Worm (Caenorhabditis elegans) whole organism, young adult: ENCODE data around the gene K10B3.1.

Experiments used
- C17E4.6 ChIP-seq: fragments of 200-800 bp; sonication (Bioruptor generic); IDR thresholded peaks from 2 replicates; pipeline ENCODE4 v1.3.6; 2022; ENCODE audit warnings: missing genetic modification reagents, missing genetic modification characterization, missing compliant biosample characterization
- D2030.7 ChIP-seq: fragments of 200-800 bp; sonication (Bioruptor generic); IDR thresholded peaks from 2 replicates; pipeline ENCODE4 v1.3.6; 2022; ENCODE audit warnings: missing genetic modification reagents, missing genetic modification characterization, missing compliant biosample characterization
- F39B2.1 ChIP-seq: fragments of 200-800 bp; sonication (Bioruptor generic); IDR thresholded peaks from 2 replicates; pipeline ENCODE4 v1.3.6; 2022; ENCODE audit warnings: missing genetic modification reagents, missing genetic modification characterization, missing compliant biosample characterization
- F52B5.7 ChIP-seq: sonication (generic microtip); optimal IDR thresholded peaks from 2 replicates; lab custom pipeline; 2016; ENCODE audit warnings: mild to moderate bottlenecking, missing genetic modification characterization, missing compliant biosample characterization
- K11D2.4 ChIP-seq: fragments of 200-800 bp; sonication (Bioruptor generic); IDR thresholded peaks from 2 replicates; pipeline ENCODE4 v1.3.6; 2022; ENCODE audit warnings: missing genetic modification reagents, missing genetic modification characterization, missing compliant biosample characterization
- K12H6.12 ChIP-seq: fragments of 200-800 bp; sonication (Bioruptor generic); optimal IDR thresholded peaks from 2 replicates; lab custom pipeline; 2018; ENCODE audit warnings: mild to moderate bottlenecking, missing genetic modification characterization, missing compliant biosample characterization
- Y67H2A.10 ChIP-seq: fragments of 200-800 bp; sonication (Bioruptor generic); conservative IDR thresholded peaks from 2 replicates; pipeline ENCODE4 v1.3.6; 2022; ENCODE audit warnings: missing genetic modification reagents, missing genetic modification characterization, missing compliant biosample characterization
- ZK185.1 ChIP-seq: sonication (generic microtip); optimal IDR thresholded peaks from 2 replicates; lab custom pipeline; 2016; ENCODE audit warnings: mild to moderate bottlenecking, missing genetic modification characterization, missing compliant biosample characterization; ENCODE audit not compliant: poor library complexity, severe bottlenecking
- aptf-3 ChIP-seq: fragments of 200-800 bp; sonication (Bioruptor generic); IDR thresholded peaks from 2 replicates; pipeline ENCODE4 v1.3.6; 2022; ENCODE audit warnings: missing genetic modification characterization, missing compliant biosample characterization
- atf-7 ChIP-seq: sonication (generic microtip); optimal IDR thresholded peaks from 2 replicates; lab custom pipeline; 2017; ENCODE audit warnings: mild to moderate bottlenecking, missing genetic modification characterization, missing compliant biosample characterization
- cebp-1 ChIP-seq, 2 experiments: fragments of 200-800 bp in 1 of 2; sonication (Bioruptor generic) in 1 of 2; sonication (generic microtip) in 1 of 2; IDR thresholded peaks in 1 of 2; optimal IDR thresholded peaks in 1 of 2; 2 replicates each; pipeline versions ENCODE4 v1.3.6 to Lab custom; 2017 to 2022; ENCODE audit warnings: missing compliant biosample characterization in 2 of 2, missing genetic modification characterization in 2 of 2, mild to moderate bottlenecking in 1 of 2, missing genetic modification reagents in 1 of 2, moderate library complexity in 1 of 2
- cebp-2 ChIP-seq: fragments of 200-800 bp; sonication (Bioruptor generic); IDR thresholded peaks from 2 replicates; pipeline ENCODE4 v1.3.6; 2022; ENCODE audit warnings: missing genetic modification characterization, missing compliant biosample characterization
- ceh-27 ChIP-seq: fragments of 200-800 bp; sonication (Bioruptor generic); optimal IDR thresholded peaks from 2 replicates; lab custom pipeline; 2018; ENCODE audit warnings: mild to moderate bottlenecking, missing genetic modification characterization, moderate library complexity, missing compliant biosample characterization
- ceh-40 ChIP-seq: fragments of 200-800 bp; sonication (Bioruptor generic); IDR thresholded peaks from 2 replicates; pipeline ENCODE4 v1.3.6; 2022; ENCODE audit warnings: missing genetic modification characterization, missing compliant biosample characterization
- ceh-79 ChIP-seq: sonication (generic microtip); optimal IDR thresholded peaks from 2 replicates; lab custom pipeline; 2017; ENCODE audit warnings: mild to moderate bottlenecking, missing genetic modification characterization, missing compliant biosample characterization
- die-1 ChIP-seq: sonication (generic microtip); optimal IDR thresholded peaks from 2 replicates; lab custom pipeline; 2016; ENCODE audit warnings: missing genotype, mild to moderate bottlenecking, missing genetic modification characterization, missing compliant biosample characterization
- dox-1 ChIP-seq: fragments of 200-800 bp; sonication (Bioruptor generic); IDR thresholded peaks from 2 replicates; pipeline ENCODE4 v1.3.6; 2022; ENCODE audit warnings: missing genetic modification reagents, missing genetic modification characterization, missing compliant biosample characterization
- efl-1 ChIP-seq: fragments of 150-350 bp; optimal IDR thresholded peaks from 2 replicates; lab custom pipeline; 2014; ENCODE audit warnings: missing biosample characterization, missing genetic modification reagents, missing genetic modification characterization
- ekl-4 ChIP-seq: fragments of 200-800 bp; sonication (Bioruptor generic); IDR thresholded peaks from 2 replicates; pipeline ENCODE4 v1.3.6; 2022; ENCODE audit warnings: missing genetic modification reagents, missing genetic modification characterization, missing compliant biosample characterization
- him-1 ChIP-seq: sonication (generic microtip); optimal IDR thresholded peaks from 2 replicates; lab custom pipeline; 2016; ENCODE audit warnings: missing genotype, missing genetic modification reagents, missing genetic modification characterization, missing compliant biosample characterization
- hsf-1 ChIP-seq: fragments of 200-800 bp; sonication (Bioruptor generic); IDR thresholded peaks from 2 replicates; pipeline ENCODE4 v1.3.6; 2022; ENCODE audit warnings: missing genetic modification reagents, missing genetic modification characterization, missing compliant biosample characterization
- let-526 ChIP-seq: fragments of 200-800 bp; sonication (Bioruptor generic); IDR thresholded peaks from 2 replicates; pipeline ENCODE4 v1.3.6; 2022; ENCODE audit warnings: missing genetic modification reagents, missing genetic modification characterization, missing compliant biosample characterization
- let-607 ChIP-seq, 2 experiments: fragments of 200-800 bp in 1 of 2; sonication (Bioruptor generic) in 1 of 2; sonication (generic microtip) in 1 of 2; optimal IDR thresholded peaks; 2 replicates each; lab custom pipeline; 2016 to 2018; ENCODE audit warnings: mild to moderate bottlenecking in 2 of 2, missing compliant biosample characterization in 2 of 2, missing genetic modification characterization in 2 of 2, moderate library complexity in 2 of 2, missing genotype in 1 of 2
- lin-40 ChIP-seq: sonication (generic microtip); optimal IDR thresholded peaks from 2 replicates; lab custom pipeline; 2016; ENCODE audit warnings: missing genetic modification characterization, mild to moderate bottlenecking, missing compliant biosample characterization, missing genotype, missing genetic modification reagents
- madf-6 ChIP-seq: fragments of 200-800 bp; sonication (Bioruptor generic); IDR thresholded peaks from 2 replicates; pipeline ENCODE4 v1.3.6; 2022; ENCODE audit warnings: missing genetic modification reagents, missing genetic modification characterization, missing compliant biosample characterization
- madf-8 ChIP-seq: fragments of 200-800 bp; sonication (Bioruptor generic); conservative IDR thresholded peaks from 2 replicates; pipeline ENCODE4 v1.3.6; 2022; ENCODE audit warnings: missing genetic modification reagents, missing genetic modification characterization, missing compliant biosample characterization
- mel-28 ChIP-seq: sonication (generic microtip); optimal IDR thresholded peaks from 2 replicates; lab custom pipeline; 2016; ENCODE audit warnings: borderline replicate concordance, mild to moderate bottlenecking, missing genetic modification characterization, missing compliant biosample characterization
- nfya-1 ChIP-seq: sonication (generic microtip); optimal IDR thresholded peaks from 2 replicates; lab custom pipeline; 2017; ENCODE audit warnings: antibody characterized with exemption, missing compliant biosample characterization, missing genetic modification characterization, borderline replicate concordance; ENCODE audit not compliant: insufficient read depth
- nhr-120 ChIP-seq: fragments of 200-800 bp; sonication (Bioruptor generic); IDR thresholded peaks from 2 replicates; pipeline ENCODE4 v1.3.6; 2022; ENCODE audit warnings: missing genetic modification characterization, missing compliant biosample characterization
- nhr-80 ChIP-seq: sonication (generic microtip); optimal IDR thresholded peaks from 2 replicates; lab custom pipeline; 2016; ENCODE audit warnings: missing genetic modification characterization, missing compliant biosample characterization
- pbrm-1 ChIP-seq: fragments of 200-800 bp; sonication (Bioruptor generic); IDR thresholded peaks from 2 replicates; pipeline ENCODE4 v1.3.6; 2022; ENCODE audit warnings: missing genetic modification reagents, missing genetic modification characterization, missing compliant biosample characterization
- rcor-1 ChIP-seq: fragments of 200-800 bp; sonication (Bioruptor generic); IDR thresholded peaks from 2 replicates; pipeline ENCODE4 v1.3.6; 2022; ENCODE audit warnings: missing genetic modification reagents, missing genetic modification characterization, missing compliant biosample characterization
- sea-2 ChIP-seq: fragments of 200-800 bp; sonication (Bioruptor generic); IDR thresholded peaks from 2 replicates; pipeline ENCODE4 v1.3.6; 2022; ENCODE audit warnings: missing genetic modification characterization, missing compliant biosample characterization
- tbx-9 ChIP-seq: sonication (generic microtip); optimal IDR thresholded peaks from 2 replicates; lab custom pipeline; 2016; ENCODE audit warnings: borderline replicate concordance, missing genetic modification characterization, inconsistent platforms, missing compliant biosample characterization
- zfh-2 ChIP-seq: fragments of 200-800 bp; sonication (Bioruptor generic); conservative IDR thresholded peaks from 2 replicates; pipeline ENCODE4 v1.3.6; 2022; ENCODE audit warnings: missing genetic modification reagents, missing genetic modification characterization, missing compliant biosample characterization
- ztf-18 ChIP-seq: sonication (generic microtip); optimal IDR thresholded peaks from 2 replicates; lab custom pipeline; 2016; ENCODE audit warnings: missing genotype, mild to moderate bottlenecking, missing genetic modification characterization, missing compliant biosample characterization
- ztf-26 ChIP-seq: sonication (generic microtip); optimal IDR thresholded peaks from 2 replicates; lab custom pipeline; 2017; ENCODE audit warnings: missing genetic modification characterization, missing compliant biosample characterization

The K10B3.1 gene

DNA sequence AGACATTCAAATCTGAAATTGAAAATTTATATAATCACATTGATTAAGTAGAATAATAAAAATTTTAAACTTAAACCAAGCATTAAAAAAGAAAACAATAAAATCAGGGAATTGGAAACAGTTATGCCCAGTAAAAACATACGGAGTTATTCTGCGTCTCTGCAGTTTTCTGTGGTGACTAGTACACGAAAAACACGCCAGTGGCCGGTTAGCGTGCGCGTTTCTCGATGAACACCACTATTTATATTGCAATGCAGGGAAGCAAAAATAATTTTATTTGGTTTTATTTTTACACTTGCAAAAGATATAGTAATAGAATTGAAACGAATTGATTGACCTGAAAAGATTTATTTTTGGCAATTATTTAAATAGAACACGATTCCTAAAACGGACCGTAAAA lies 35.5 kb upstream of the K10B3.1 start, which contains the start of gene sec-3 (continued):
- TF ChIP-seq him-1, result no peak
- TF ChIP-seq Y67H2A.10 (GFP tag; lab: Robert Waterston, UW), result no peak
- TF ChIP-seq nhr-80 (tag; lab: Kevin White, UChicago), result peak; percentile 93
- TF ChIP-seq D2030.7 (GFP tag; lab: Robert Waterston, UW), result no peak
- no peak for TF ChIP-seq cebp-1 (GFP tag; IDR thresholded peaks at IDR 0.05; lab: Robert Waterston, UW)
- peak; percentile 83 for TF ChIP-seq cebp-1 (tag; optimal IDR thresholded peaks at IDR 0.05; lab: Kevin White, UChicago)
- peak; percentile 86 for TF ChIP-seq dox-1 (GFP tag; lab: Robert Waterston, UW)
- TF ChIP-seq nhr-120 (GFP tag; lab: Robert Waterston, UW), result no peak
- TF ChIP-seq tbx-9 (tag; lab: Kevin White, UChicago), result no peak
- TF ChIP-seq K11D2.4 (GFP tag; lab: Robert Waterston, UW), result peak; percentile 77; the same call in 1 of the 2 replicates
- peak; percentile 10 to 42 for TF ChIP-seq let-607 (tag; optimal IDR thresholded peaks at IDR 0.05; lab: Kevin White, UChicago)
- TF ChIP-seq F39B2.1 (GFP tag; lab: Robert Waterston, UW), result no peak
- no peak for TF ChIP-seq die-1 (tag; lab: Kevin White, UChicago)
- TF ChIP-seq ceh-27, result peak; percentile 21
- TF ChIP-seq mel-28 (tag; lab: Kevin White, UChicago), result no peak
- TF ChIP-seq ceh-79 (tag; lab: Kevin White, UChicago), result no peak
- no peak for TF ChIP-seq ceh-40 (GFP tag; lab: Robert Waterston, UW)
- TF ChIP-seq rcor-1, result no peak
- no peak for TF ChIP-seq madf-6 (GFP tag; lab: Robert Waterston, UW)
- TF ChIP-seq lin-40 (tag; lab: Kevin White, UChicago), result peak; percentile 88
- no peak for TF ChIP-seq sea-2
- no peak for TF ChIP-seq ekl-4 (GFP tag; lab: Robert Waterston, UW)
- TF ChIP-seq cebp-2, result no peak
- TF ChIP-seq let-526 (GFP tag; lab: Robert Waterston, UW), result 0 out of 2 replicates have a peak, but pooled peaks have one; percentile 12
- no peak for TF ChIP-seq atf-7 (tag; lab: Kevin White, UChicago)
- no peak for TF ChIP-seq aptf-3 (GFP tag; lab: Robert Waterston, UW)
- no peak for TF ChIP-seq hsf-1
- peak; percentile 81 for TF ChIP-seq pbrm-1 (GFP tag; lab: Robert Waterston, UW)
- TF ChIP-seq nfya-1, result no peak
- TF ChIP-seq ztf-26 (tag; lab: Kevin White, UChicago), result peak; percentile 36
- no peak for TF ChIP-seq madf-8 (GFP tag; lab: Robert Waterston, UW)
- no peak for TF ChIP-seq efl-1 (GFP tag; lab: Kevin White, UChicago)
- no peak for TF ChIP-seq F52B5.7

DNA sequence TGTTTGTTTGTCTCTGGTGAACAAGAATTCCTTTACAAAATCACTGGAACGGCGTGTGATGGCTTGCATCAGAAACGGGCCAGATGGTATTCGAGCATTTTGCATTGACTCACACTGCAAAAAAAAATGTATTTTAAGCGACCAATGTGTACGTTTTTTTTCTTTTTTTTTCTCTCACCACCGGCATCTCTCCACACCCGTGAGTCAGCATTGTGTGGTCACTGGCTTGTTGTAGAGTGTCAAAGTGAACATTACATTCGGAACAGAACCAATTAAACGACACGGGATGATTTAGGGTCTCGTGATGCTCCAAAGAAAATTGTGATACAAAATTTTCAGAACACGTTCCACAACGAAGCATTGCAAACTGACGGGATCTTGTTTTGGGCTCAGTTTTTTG lies 33.7 kb upstream of the K10B3.1 start:
- TF ChIP-seq C17E4.6, result no peak
- TF ChIP-seq ztf-18 (tag; lab: Kevin White, UChicago), result peak; percentile 21
- TF ChIP-seq zfh-2 (GFP tag; lab: Robert Waterston, UW), result no peak
- TF ChIP-seq K12H6.12 (tag; lab: Kevin White, UChicago), result peak; percentile 4
- no peak for TF ChIP-seq ceh-79 (tag; lab: Kevin White, UChicago)
- TF ChIP-seq ZK185.1 (tag; lab: Kevin White, UChicago), result no peak
- TF ChIP-seq nhr-80 (tag; lab: Kevin White, UChicago), result peak; percentile 53
